Fruit fly (Drosophila melanogaster) whole organism, pupa: ENCODE results near the gene Strump.

Experiments
- CG10348 ChIP-seq: fragments of 200-800 bp; sonication (Bioruptor generic); IDR thresholded peaks from 2 replicates; pipeline ENCODE4 v1.3.6; 2022; ENCODE audit warnings: missing biosample characterization, missing genetic modification characterization
- D1 ChIP-seq: fragments of 200-800 bp; sonication (Bioruptor generic); optimal IDR thresholded peaks from 2 replicates; lab custom pipeline; 2018; ENCODE audit warnings: missing biosample characterization, mild to moderate bottlenecking, missing genetic modification characterization, moderate library complexity

DNA sequence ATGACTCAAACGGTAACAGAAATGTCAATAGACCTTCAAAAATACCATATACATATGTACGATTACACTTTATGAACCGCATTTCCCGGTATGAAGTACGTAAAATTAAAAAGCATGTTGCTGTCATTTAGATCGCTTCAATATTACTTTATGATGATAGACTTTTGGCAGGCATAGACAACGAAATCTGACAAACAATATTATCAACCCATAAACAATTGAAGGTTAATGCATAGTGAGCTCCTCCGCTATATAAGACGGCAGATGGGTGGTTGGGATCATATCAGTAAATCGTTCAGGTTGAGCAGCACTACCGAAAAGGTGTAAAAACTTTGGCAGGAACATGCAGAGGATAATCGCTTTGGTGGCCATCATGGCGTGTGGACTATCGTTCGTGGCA lies 38.1 kb upstream of the Strump start, which contains the start of gene CG13075:
- TF ChIP-seq D1 (tag; lab: Kevin White, UChicago) (no peak), CG10348 (no peak)
